Fruit fly (Drosophila melanogaster): ENCODE results near the gene CG14275.

The CG14275 gene

dm6 chr2L:8381508-8382036 is 54.3 kb downstream of the CG14275 start, which contains the start of gene AlaRS (continued):
- TF ChIP-seq CG15696 (tag; optimal IDR thresholded peaks at IDR 0.05) (no peak), CG6175 (GFP tag; IDR thresholded peaks at IDR 0.05) (no peak), Dek (tag; optimal IDR thresholded peaks at IDR 0.05) (no peak), HLH4C (GFP tag; IDR thresholded peaks at IDR 0.05; ENCODE audit: partially characterized antibody) (peak; percentile 66), CG14965 (GFP tag; optimal IDR thresholded peaks at IDR 0.05; ENCODE audit: borderline replicate concordance) (no peak), dan (GFP tag; IDR thresholded peaks at IDR 0.05) (no peak), sob (GFP tag; IDR thresholded peaks at IDR 0.05) (no peak; the same call in 1 of the 2 replicates), Hmr (GFP tag; optimal IDR thresholded peaks at IDR 0.05) (peak; percentile 30), Adf1 (GFP tag; IDR thresholded peaks at IDR 0.05) (no peak), CG10654 (GFP tag; optimal IDR thresholded peaks at IDR 0.05) (peak; percentile 6), CG14441 (GFP tag; IDR thresholded peaks at IDR 0.05) (no peak), eve (GFP tag; optimal IDR thresholded peaks at IDR 0.05) (no peak), maf-S (GFP tag; optimal IDR thresholded peaks at IDR 0.05) (no peak), Xbp1 (GFP tag; optimal IDR thresholded peaks at IDR 0.05) (peak; percentile 18), CG30403 (GFP tag; optimal IDR thresholded peaks at IDR 0.05) (peak; percentile 58), hbn (GFP tag; IDR thresholded peaks at IDR 0.05; ENCODE audit: partially characterized antibody) (peak; percentile 57), Doc3 (GFP tag; IDR thresholded peaks at IDR 0.05; ENCODE audit: partially characterized antibody) (peak; percentile 73), CG14710 (tag; optimal IDR thresholded peaks at IDR 0.05) (peak; percentile 65), CG13424 (tag; optimal IDR thresholded peaks at IDR 0.05) (peak; percentile 58), Dip2 (GFP tag; IDR thresholded peaks at IDR 0.05) (no peak), Mrtf (GFP tag; IDR thresholded peaks at IDR 0.05) (no peak), CG17385 (GFP tag; optimal IDR thresholded peaks at IDR 0.05) (peak; percentile 37), CG15514 (GFP tag; optimal IDR thresholded peaks at IDR 0.05) (peak; percentile 84), chm (GFP tag; IDR thresholded peaks at IDR 0.05) (no peak; the same call in 1 of the 2 replicates), Awh (GFP tag; IDR thresholded peaks at IDR 0.05) (no peak), CG7745 (tag; optimal IDR thresholded peaks at IDR 0.05) (no peak), tll (GFP tag; optimal IDR thresholded peaks at IDR 0.05) (no peak), CG11085 (GFP tag; IDR thresholded peaks at IDR 0.05) (no peak), CHES-1-like (GFP tag; optimal IDR thresholded peaks at IDR 0.05) (no peak), CG7928 (GFP tag; optimal IDR thresholded peaks at IDR 0.05) (no peak), dysf (GFP tag; IDR thresholded peaks at IDR 0.05) (no peak; the same call in 2 of the 3 replicates), eyg (GFP tag; optimal IDR thresholded peaks at IDR 0.05) (no peak), Usf (GFP tag; optimal IDR thresholded peaks at IDR 0.05) (no peak), esg (GFP tag; conservative IDR thresholded peaks at IDR 0.05) (peak; percentile 18; the same call in 1 of the 2 replicates), CG7963 (GFP tag; IDR thresholded peaks at IDR 0.05; ENCODE audit: partially characterized antibody) (no peak), org-1 (GFP tag; optimal IDR thresholded peaks at IDR 0.05) (no peak), nmo (GFP tag; optimal IDR thresholded peaks at IDR 0.05) (peak; percentile 41), jumu (GFP tag; optimal IDR thresholded peaks at IDR 0.05) (no peak), CG5180 (GFP tag; optimal IDR thresholded peaks at IDR 0.05) (no peak), sug (tag; optimal IDR thresholded peaks at IDR 0.05) (peak; percentile 33), CG10543 (GFP tag; optimal IDR thresholded peaks at IDR 0.05) (no peak), CG7786 (GFP tag; optimal IDR thresholded peaks at IDR 0.05) (no peak), br (optimal IDR thresholded peaks at IDR 0.05) (no peak), Sry-β (GFP tag; optimal IDR thresholded peaks at IDR 0.05) (no peak), NC2α (GFP tag; optimal IDR thresholded peaks at IDR 0.05) (no peak), CG3838 (GFP tag; optimal IDR thresholded peaks at IDR 0.05) (no peak), CG2120 (GFP tag; optimal IDR thresholded peaks at IDR 0.05) (peak; percentile 66), Fer1 (GFP tag; optimal IDR thresholded peaks at IDR 0.05) (peak; percentile 57), nerfin-1 (tag; optimal IDR thresholded peaks at IDR 0.05) (peak; percentile 30), C15 (GFP tag; IDR thresholded peaks at IDR 0.05) (no peak), sens-2 (GFP tag; IDR thresholded peaks at IDR 0.05) (no peak)

Measured in whole organism, embryonic.